Worm (Caenorhabditis elegans) whole organism, L1 larva: ENCODE results near the gene T08D10.4.

Experiments used
- C16A3.4 ChIP-seq: fragments of 150-350 bp; optimal IDR thresholded peaks from 2 replicates; lab custom pipeline; 2014; ENCODE audit warnings: missing biosample characterization, missing genetic modification characterization
- Y116A8C.19 ChIP-seq: sonication (generic microtip); optimal IDR thresholded peaks from 2 replicates; lab custom pipeline; 2016; ENCODE audit warnings: missing compliant biosample characterization, missing genetic modification characterization, borderline replicate concordance
- alr-1 ChIP-seq: fragments of 200-800 bp; sonication (Bioruptor generic); optimal IDR thresholded peaks from 2 replicates; lab custom pipeline; 2018; ENCODE audit warnings: borderline replicate concordance, mild to moderate bottlenecking, missing genetic modification characterization, missing compliant biosample characterization
- ama-1 ChIP-seq: fragments of 150-350 bp; optimal IDR thresholded peaks from 2 replicates; lab custom pipeline; 2014
- ceh-63 ChIP-seq: fragments of 200-800 bp; sonication (Bioruptor generic); optimal IDR thresholded peaks from 2 replicates; lab custom pipeline; 2018; ENCODE audit warnings: mild to moderate bottlenecking, missing genetic modification characterization, missing compliant biosample characterization
- ceh-8 ChIP-seq: fragments of 200-800 bp; sonication (Bioruptor generic); optimal IDR thresholded peaks from 2 replicates; lab custom pipeline; 2018; ENCODE audit warnings: mild to moderate bottlenecking, missing genetic modification characterization, moderate library complexity, missing compliant biosample characterization
- ceh-82 ChIP-seq, 3 experiments: fragments of 150-350 bp in 1 of 3; sonication (generic microtip) in 2 of 3; optimal IDR thresholded peaks; 2 replicates each; lab custom pipeline; 2014 to 2017; ENCODE audit warnings: missing biosample characterization in 3 of 3, missing genetic modification characterization in 3 of 3
- ceh-88 ChIP-seq: fragments of 200-800 bp; sonication (Bioruptor generic); IDR thresholded peaks from 2 replicates; pipeline ENCODE4 v1.3.6; 2022; ENCODE audit warnings: missing genetic modification characterization, missing compliant biosample characterization
- ces-1 ChIP-seq: fragments of 150-350 bp; optimal IDR thresholded peaks from 2 replicates; lab custom pipeline; 2014; ENCODE audit warnings: missing biosample characterization, missing genetic modification reagents, missing genetic modification characterization
- dpl-1 ChIP-seq, 3 experiments: fragments of 150-350 bp in 2 of 3; sonication (generic microtip) in 1 of 3; optimal IDR thresholded peaks; 2 replicates each; lab custom pipeline; 2014 to 2017; ENCODE audit warnings: missing biosample characterization in 3 of 3, missing genetic modification characterization in 3 of 3, missing genetic modification reagents in 3 of 3
- dsc-1 ChIP-seq: sonication (generic microtip); optimal IDR thresholded peaks from 2 replicates; lab custom pipeline; 2016; ENCODE audit warnings: mild to moderate bottlenecking, missing genetic modification characterization, missing compliant biosample characterization
- egl-27 ChIP-seq, 2 experiments: fragments of 150-350 bp in 1 of 2; sonication (generic microtip); optimal IDR thresholded peaks; 3 replicates each; lab custom pipeline; 2017 to 2018; ENCODE audit warnings: missing biosample characterization in 2 of 2, missing genetic modification characterization in 2 of 2, missing genetic modification reagents in 2 of 2
- fkh-10 ChIP-seq: sonication (generic microtip); optimal IDR thresholded peaks from 2 replicates; lab custom pipeline; 2017; ENCODE audit warnings: missing biosample characterization, missing genetic modification reagents, missing genetic modification characterization
- fkh-8 ChIP-seq: sonication (generic microtip); optimal IDR thresholded peaks from 2 replicates; lab custom pipeline; 2016; ENCODE audit warnings: mild to moderate bottlenecking, missing genetic modification characterization, missing compliant biosample characterization
- fos-1 ChIP-seq: fragments of 150-350 bp; optimal IDR thresholded peaks from 2 replicates; lab custom pipeline; 2014; ENCODE audit warnings: missing biosample characterization, missing genetic modification characterization
- hlh-17 ChIP-seq: fragments of 200-800 bp; sonication (Bioruptor generic); optimal IDR thresholded peaks from 2 replicates; lab custom pipeline; 2018; ENCODE audit warnings: missing genetic modification characterization, mild to moderate bottlenecking, missing compliant biosample characterization, moderate library complexity, borderline replicate concordance
- hlh-4 ChIP-seq: sonication (generic microtip); optimal IDR thresholded peaks from 2 replicates; lab custom pipeline; 2016; ENCODE audit warnings: mild to moderate bottlenecking, missing genetic modification characterization, missing compliant biosample characterization
- hpl-2 ChIP-seq: fragments of 150-350 bp; optimal IDR thresholded peaks from 2 replicates; lab custom pipeline; 2014; ENCODE audit warnings: missing biosample characterization, missing genetic modification reagents, missing genetic modification characterization
- irx-1 ChIP-seq: sonication (generic microtip); optimal IDR thresholded peaks from 2 replicates; lab custom pipeline; 2016; ENCODE audit warnings: missing genetic modification characterization, missing compliant biosample characterization
- isw-1 ChIP-seq: fragments of 200-800 bp; sonication (Bioruptor generic); IDR thresholded peaks from 2 replicates; pipeline ENCODE4 v1.3.6; 2022; ENCODE audit warnings: missing genetic modification characterization, missing compliant biosample characterization
- jun-1 ChIP-seq: fragments of 150-350 bp; optimal IDR thresholded peaks from 2 replicates; lab custom pipeline; 2014; ENCODE audit warnings: missing biosample characterization, missing genetic modification reagents, missing genetic modification characterization
- lin-14 ChIP-seq: fragments of 200-800 bp; sonication (Bioruptor generic); optimal IDR thresholded peaks from 2 replicates; lab custom pipeline; 2018; ENCODE audit warnings: mild to moderate bottlenecking, missing genetic modification characterization, moderate library complexity, missing compliant biosample characterization
- lin-39 ChIP-seq: fragments of 150-350 bp; optimal IDR thresholded peaks from 2 replicates; lab custom pipeline; 2014; ENCODE audit warnings: missing biosample characterization, missing genetic modification reagents, missing genetic modification characterization
- lsy-2 ChIP-seq, 2 experiments: fragments of 150-350 bp; optimal IDR thresholded peaks; 2 replicates each; lab custom pipeline; 2014; ENCODE audit warnings: missing biosample characterization in 2 of 2, missing genetic modification characterization in 2 of 2
- mab-9 ChIP-seq: fragments of 200-800 bp; sonication (Bioruptor generic); IDR thresholded peaks from 2 replicates; pipeline ENCODE4 v1.3.6; 2022; ENCODE audit warnings: missing genetic modification reagents, missing genetic modification characterization, missing compliant biosample characterization
- mef-2 ChIP-seq: fragments of 150-350 bp; optimal IDR thresholded peaks from 2 replicates; lab custom pipeline; 2014; ENCODE audit warnings: missing biosample characterization, missing genetic modification characterization
- mep-1 ChIP-seq: fragments of 150-350 bp; optimal IDR thresholded peaks from 2 replicates; lab custom pipeline; 2014; ENCODE audit warnings: missing biosample characterization, missing genetic modification characterization
- nhr-12 ChIP-seq: sonication (generic microtip); optimal IDR thresholded peaks from 2 replicates; lab custom pipeline; 2017; ENCODE audit warnings: missing biosample characterization, missing genetic modification characterization
- nhr-19 ChIP-seq: fragments of 200-800 bp; sonication (Bioruptor generic); conservative IDR thresholded peaks from 2 replicates; pipeline ENCODE4 v1.3.6; 2022; ENCODE audit warnings: missing genetic modification characterization, missing compliant biosample characterization
- nhr-20 ChIP-seq: sonication (generic microtip); optimal IDR thresholded peaks from 2 replicates; lab custom pipeline; 2016; ENCODE audit warnings: mild to moderate bottlenecking, missing genetic modification characterization, missing compliant biosample characterization
- nhr-237 ChIP-seq: fragments of 150-350 bp; optimal IDR thresholded peaks from 2 replicates; lab custom pipeline; 2014; ENCODE audit warnings: missing biosample characterization, missing genetic modification characterization
- nhr-28 ChIP-seq: fragments of 150-350 bp; optimal IDR thresholded peaks from 2 replicates; lab custom pipeline; 2014; ENCODE audit warnings: missing biosample characterization, missing genetic modification characterization
- nhr-47 ChIP-seq: sonication (generic microtip); optimal IDR thresholded peaks from 2 replicates; lab custom pipeline; 2016; ENCODE audit warnings: mild to moderate bottlenecking, missing genetic modification characterization, moderate library complexity, missing compliant biosample characterization
- nhr-71 ChIP-seq: sonication (generic microtip); optimal IDR thresholded peaks from 2 replicates; lab custom pipeline; 2016; ENCODE audit warnings: mild to moderate bottlenecking, missing genetic modification characterization, moderate library complexity, missing compliant biosample characterization
- nhr-76 ChIP-seq: sonication (generic microtip); optimal IDR thresholded peaks from 2 replicates; lab custom pipeline; 2017; ENCODE audit warnings: missing biosample characterization, missing genetic modification characterization
- nhr-77 ChIP-seq: fragments of 150-350 bp; optimal IDR thresholded peaks from 2 replicates; lab custom pipeline; 2014; ENCODE audit warnings: missing biosample characterization, missing genetic modification characterization
- nhr-84 ChIP-seq: sonication (generic microtip); optimal IDR thresholded peaks from 2 replicates; lab custom pipeline; 2017; ENCODE audit warnings: missing biosample characterization, missing genetic modification characterization
- pag-3 ChIP-seq: sonication (generic microtip); optimal IDR thresholded peaks from 2 replicates; lab custom pipeline; 2017; ENCODE audit warnings: missing genetic modification characterization, mild to moderate bottlenecking, missing compliant biosample characterization, antibody characterized with exemption, borderline replicate concordance; ENCODE audit not compliant: insufficient read depth
- pqm-1 ChIP-seq: sonication (generic microtip); optimal IDR thresholded peaks from 3 replicates; lab custom pipeline; 2017; ENCODE audit warnings: missing biosample characterization, missing genetic modification characterization
- rnt-1 ChIP-seq: sonication (generic microtip); optimal IDR thresholded peaks from 2 replicates; lab custom pipeline; 2016; ENCODE audit warnings: mild to moderate bottlenecking, missing genetic modification characterization, moderate library complexity, missing compliant biosample characterization
- snu-23 ChIP-seq: sonication (generic microtip); optimal IDR thresholded peaks from 2 replicates; lab custom pipeline; 2016; ENCODE audit warnings: missing genetic modification characterization, missing compliant biosample characterization
- sup-37 ChIP-seq: fragments of 200-800 bp; sonication (Bioruptor generic); optimal IDR thresholded peaks from 2 replicates; lab custom pipeline; 2018; ENCODE audit warnings: mild to moderate bottlenecking, missing genetic modification characterization, missing compliant biosample characterization
- swsn-7 ChIP-seq: sonication (generic microtip); optimal IDR thresholded peaks from 2 replicates; lab custom pipeline; 2016; ENCODE audit warnings: missing genetic modification characterization, missing compliant biosample characterization
- tlp-1 ChIP-seq: fragments of 150-350 bp; optimal IDR thresholded peaks from 2 replicates; lab custom pipeline; 2014; ENCODE audit warnings: missing biosample characterization, missing genetic modification characterization
- unc-130 ChIP-seq: fragments of 150-350 bp; optimal IDR thresholded peaks from 2 replicates; lab custom pipeline; 2017; ENCODE audit warnings: missing biosample characterization, missing genetic modification characterization, inconsistent platforms
- unc-30 ChIP-seq: sonication (generic microtip); optimal IDR thresholded peaks from 2 replicates; lab custom pipeline; 2017; ENCODE audit warnings: missing biosample characterization, missing genetic modification characterization
- unc-62 ChIP-seq: fragments of 150-350 bp; optimal IDR thresholded peaks from 2 replicates; lab custom pipeline; 2014; ENCODE audit warnings: missing biosample characterization, missing genetic modification reagents, missing genetic modification characterization
- unc-86 ChIP-seq: sonication (generic microtip); optimal IDR thresholded peaks from 2 replicates; lab custom pipeline; 2016; ENCODE audit warnings: missing genetic modification characterization, missing compliant biosample characterization
- unc-98 ChIP-seq: fragments of 200-800 bp; sonication (Bioruptor generic); IDR thresholded peaks from 2 replicates; pipeline ENCODE4 v1.3.6; 2022; ENCODE audit warnings: missing genetic modification characterization, missing compliant biosample characterization
- vab-15 ChIP-seq: sonication (generic microtip); optimal IDR thresholded peaks from 2 replicates; lab custom pipeline; 2017; ENCODE audit warnings: missing genotype, mild to moderate bottlenecking, missing genetic modification characterization, missing compliant biosample characterization
- zag-1 ChIP-seq: fragments of 150-350 bp; optimal IDR thresholded peaks from 2 replicates; lab custom pipeline; 2014; ENCODE audit warnings: missing biosample characterization, missing genetic modification characterization
- zip-4 ChIP-seq: fragments of 200-800 bp; sonication (Bioruptor generic); optimal IDR thresholded peaks from 2 replicates; lab custom pipeline; 2018; ENCODE audit warnings: mild to moderate bottlenecking, missing genetic modification characterization, moderate library complexity, missing compliant biosample characterization

Gene T08D10.4

DNA sequence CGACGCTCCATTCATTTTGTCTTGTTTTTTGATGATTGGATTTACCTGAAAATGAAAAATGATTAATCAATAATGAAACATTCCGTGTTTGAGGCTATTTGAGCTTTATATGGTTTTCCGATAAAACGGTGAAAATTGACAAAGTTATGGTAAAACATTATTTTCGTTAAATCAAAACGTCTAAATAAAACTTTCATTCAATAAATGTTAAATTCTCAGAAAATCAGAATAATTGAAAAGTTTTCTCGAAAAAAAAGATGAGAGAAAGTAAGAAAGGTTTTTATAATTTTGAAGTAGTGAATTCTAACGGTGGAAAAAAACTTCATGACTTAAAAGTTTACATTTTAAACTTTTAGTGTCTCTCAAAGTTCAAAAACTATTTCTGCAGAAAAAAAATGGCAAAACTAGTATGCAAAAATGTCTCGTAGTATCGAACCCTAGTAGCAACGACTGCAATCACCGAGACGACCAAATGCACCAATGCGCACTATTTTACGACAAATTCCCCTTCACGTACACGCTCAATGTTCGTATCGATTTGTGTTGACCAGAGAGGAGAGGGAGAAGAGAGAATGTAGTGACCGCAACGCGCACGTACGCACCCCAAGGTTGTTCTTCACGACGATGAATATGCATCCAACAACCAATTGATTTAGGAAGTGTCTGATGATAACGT is 6.2 kb downstream of the T08D10.4 start, which contains the start of gene nfya-1:
Gene nfya-1, minus strand, starts transcription at position 51 of the 676 bp plus-strand sequence.
- TF ChIP-seq zag-1 (tag; lab: Kevin White, UChicago), result no peak
- TF ChIP-seq ceh-63, result no peak
- TF ChIP-seq lsy-2 (tag; optimal IDR thresholded peaks at IDR 0.05; lab: Kevin White, UChicago), result peak; percentile 33 to 68
- TF ChIP-seq ceh-82 (tag; optimal IDR thresholded peaks at IDR 0.05; lab: Kevin White, UChicago), result peak in 2 of 3 experiments; percentile 23 to 79
- TF ChIP-seq fkh-8, result no peak
- TF ChIP-seq sup-37 (GFP tag; lab: Kevin White, UChicago), result no peak
- peak; percentile 75 for TF ChIP-seq lin-14 (GFP tag; lab: Kevin White, UChicago)
- TF ChIP-seq mab-9 (GFP tag; lab: Robert Waterston, UW), result no peak
- TF ChIP-seq unc-86 (tag; lab: Kevin White, UChicago), result peak; percentile 33
- TF ChIP-seq alr-1, result no peak
- no peak for TF ChIP-seq tlp-1
- TF ChIP-seq unc-130, result peak; percentile 63
- no peak for TF ChIP-seq mef-2
- TF ChIP-seq isw-1, result no peak
- TF ChIP-seq fkh-10, result no peak
- TF ChIP-seq ces-1 (GFP tag; lab: Kevin White, UChicago), result no peak
- TF ChIP-seq lin-39 (tag; lab: Kevin White, UChicago), result no peak
- peak; percentile 73 for TF ChIP-seq snu-23 (GFP tag; lab: Kevin White, UChicago)
- no peak for TF ChIP-seq pag-3
- no peak for TF ChIP-seq unc-62 (GFP tag; lab: Kevin White, UChicago)
- no peak for TF ChIP-seq ceh-88 (GFP tag; lab: Robert Waterston, UW)
- TF ChIP-seq dsc-1 (tag; lab: Kevin White, UChicago), result peak; percentile 24
- TF ChIP-seq nhr-12 (tag; lab: Kevin White, UChicago), result no peak
- TF ChIP-seq nhr-71 (tag; lab: Kevin White, UChicago), result peak; percentile 45
- TF ChIP-seq nhr-19 (GFP tag; lab: Robert Waterston, UW), result peak; percentile 25; the same call in 1 of the 2 replicates
- no peak for TF ChIP-seq nhr-84 (tag; lab: Kevin White, UChicago)
- TF ChIP-seq unc-30 (tag; lab: Kevin White, UChicago), result no peak
- no peak for TF ChIP-seq ama-1 (lab: Kevin White, UChicago)
- no peak for TF ChIP-seq jun-1 (tag; lab: Kevin White, UChicago)
- peak; percentile 2 for TF ChIP-seq nhr-77 (tag; lab: Kevin White, UChicago)
- TF ChIP-seq nhr-28, result no peak
- TF ChIP-seq unc-98 (GFP tag; lab: Robert Waterston, UW), result no peak
- TF ChIP-seq irx-1, result no peak
- no peak for TF ChIP-seq fos-1 (tag; lab: Kevin White, UChicago)
- no peak for TF ChIP-seq hlh-17
- TF ChIP-seq egl-27 (tag; optimal IDR thresholded peaks at IDR 0.05; lab: Kevin White, UChicago), result no peak
- no peak for TF ChIP-seq nhr-76 (tag; lab: Kevin White, UChicago)
- TF ChIP-seq mep-1 (tag; lab: Kevin White, UChicago), result peak; percentile 84
- peak; percentile 43 for TF ChIP-seq swsn-7 (tag; lab: Kevin White, UChicago)
- TF ChIP-seq nhr-20 (tag; lab: Kevin White, UChicago), result peak; percentile 50
- no peak for TF ChIP-seq hpl-2 (GFP tag; lab: Kevin White, UChicago)
- TF ChIP-seq nhr-237, result no peak
- no peak for TF ChIP-seq vab-15 (tag; lab: Kevin White, UChicago)
- no peak for TF ChIP-seq Y116A8C.19
- TF ChIP-seq C16A3.4, result peak; percentile 47
- no peak for TF ChIP-seq hlh-4 (tag; lab: Kevin White, UChicago)
- no peak for TF ChIP-seq zip-4 (GFP tag; lab: Kevin White, UChicago)
- TF ChIP-seq ceh-8 (GFP tag; lab: Kevin White, UChicago), result peak; percentile 5
- TF ChIP-seq dpl-1 (GFP tag; optimal IDR thresholded peaks at IDR 0.05; lab: Kevin White, UChicago), result peak in 2 of 3 experiments; percentile 9 to 31
- no peak for TF ChIP-seq pqm-1 (tag; lab: Kevin White, UChicago)
- peak; percentile 62 for TF ChIP-seq nhr-47 (tag; lab: Kevin White, UChicago)
- peak; percentile 64 for TF ChIP-seq rnt-1 (tag; lab: Kevin White, UChicago)
